Worm (Caenorhabditis elegans) whole organism, young adult: ENCODE results near the gene str-60.

Experiments
- akir-1 ChIP-seq: fragments of 200-800 bp; sonication (Bioruptor generic); optimal IDR thresholded peaks from 2 replicates; lab custom pipeline; 2018; ENCODE audit warnings: mild to moderate bottlenecking, missing genetic modification characterization, moderate library complexity, missing compliant biosample characterization
- pha-4 ChIP-seq: fragments of 150-350 bp; sonication (generic microtip); optimal IDR thresholded peaks from 2 replicates; lab custom pipeline; 2014; ENCODE audit warnings: missing biosample characterization, missing genetic modification reagents, missing genetic modification characterization
- unc-62 ChIP-seq: fragments of 150-350 bp; optimal IDR thresholded peaks from 2 replicates; lab custom pipeline; 2014; ENCODE audit warnings: missing biosample characterization, missing genetic modification reagents, missing genetic modification characterization

DNA sequence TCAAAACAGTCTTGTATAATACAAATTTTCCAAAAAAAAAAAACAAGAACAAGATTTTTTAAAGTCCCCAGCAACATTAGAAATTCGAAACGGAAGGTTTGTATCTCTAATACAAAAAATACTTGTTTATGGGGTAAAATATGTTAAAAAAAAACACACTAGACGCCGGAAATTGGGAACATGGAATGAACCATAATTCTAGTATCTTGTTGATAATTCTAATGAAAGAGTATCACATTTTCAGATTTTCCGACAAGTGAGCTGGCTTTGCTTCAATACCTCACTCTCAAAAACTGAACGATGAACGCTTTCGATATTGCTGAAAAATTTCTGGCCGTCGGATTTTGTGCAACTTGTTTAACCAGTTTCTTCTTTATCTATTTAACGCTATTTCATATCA is at the start of gene str-60:
- TF ChIP-seq pha-4 (tag; lab: Kevin White, UChicago) (no peak), akir-1 (GFP tag; lab: Kevin White, UChicago) (no peak), unc-62 (GFP tag; lab: Kevin White, UChicago) (no peak)
